Worm (Caenorhabditis elegans): ENCODE data around the gene F11G11.15.

Gene F11G11.15

ce11 chrII:4879629-4880028 lies 5.0 kb downstream of the F11G11.15 start, which contains the start of gene gst-6:
TSS of gene gst-6 (plus strand) at chrII:4879891.
- no peak for TF ChIP-seq F44E2.7 (GFP tag; IDR thresholded peaks at IDR 0.05)
- TF ChIP-seq daf-16 (GFP tag; optimal IDR thresholded peaks at IDR 0.05), result no peak
- peak; percentile 34 for TF ChIP-seq daf-16 (tag; optimal IDR thresholded peaks at IDR 0.05)
- TF ChIP-seq mxl-3 (GFP tag; optimal IDR thresholded peaks at IDR 0.05), result no peak
- no peak for TF ChIP-seq unc-62 (GFP tag; optimal IDR thresholded peaks at IDR 0.05 in 1 of 2)
- TF ChIP-seq unc-62 (tag; optimal IDR thresholded peaks at IDR 0.05), result no peak
- no peak for TF ChIP-seq lin-38 (GFP tag; IDR thresholded peaks at IDR 0.05)
- no peak for TF ChIP-seq T26A8.4 (GFP tag; IDR thresholded peaks at IDR 0.05)
- peak; percentile 41 for TF ChIP-seq nhr-28 (tag; optimal IDR thresholded peaks at IDR 0.05)
- TF ChIP-seq spr-1 (tag; optimal IDR thresholded peaks at IDR 0.05), result no peak
- no peak for TF ChIP-seq Y75B8A.6 (GFP tag; IDR thresholded peaks at IDR 0.05)

- TF ChIP-seq D1046.2 (GFP tag; IDR thresholded peaks at IDR 0.05) (no peak), nhr-41 (GFP tag; IDR thresholded peaks at IDR 0.05) (no peak), ztf-7 (tag; optimal IDR thresholded peaks at IDR 0.05) (peak; percentile 5), php-3 (GFP tag; IDR thresholded peaks at IDR 0.05) (peak; percentile 68), daf-16 (GFP tag; optimal IDR thresholded peaks at IDR 0.05) (no peak), daf-16 (tag; optimal IDR thresholded peaks at IDR 0.05) (peak; percentile 89), spr-3 (GFP tag; optimal IDR thresholded peaks at IDR 0.05) (no peak), dve-1 (tag; optimal IDR thresholded peaks at IDR 0.05; ENCODE audit: insufficient read depth) (peak; percentile 83), F26F4.8 (GFP tag; conservative IDR thresholded peaks at IDR 0.05) (no peak), ZK546.5 (tag; optimal IDR thresholded peaks at IDR 0.05) (no peak), pqm-1 (tag; optimal IDR thresholded peaks at IDR 0.05) (peak; percentile 38), Y105C5A.15 (GFP tag; IDR thresholded peaks at IDR 0.05) (no peak), mdl-1 (tag; optimal IDR thresholded peaks at IDR 0.05) (peak in 1 of 2 experiments; percentile 53), nhr-77 (tag; optimal IDR thresholded peaks at IDR 0.05) (peak; percentile 39), F44E2.7 (GFP tag; IDR thresholded peaks at IDR 0.05) (no peak), ces-1 (GFP tag; optimal IDR thresholded peaks at IDR 0.05) (no peak), dmd-6 (GFP tag; IDR thresholded peaks at IDR 0.05) (peak; percentile 73), mep-1 (tag; optimal IDR thresholded peaks at IDR 0.05) (peak; percentile 28), daf-8 (GFP tag; IDR thresholded peaks at IDR 0.05) (no peak), unc-130 (GFP tag; optimal IDR thresholded peaks at IDR 0.05) (no peak), tra-1 (GFP tag; IDR thresholded peaks at IDR 0.05) (0 out of 2 replicates have a peak, but pooled peaks have one; percentile 20), nhr-6 (tag; optimal IDR thresholded peaks at IDR 0.05) (no peak), nhr-11 (tag; optimal IDR thresholded peaks at IDR 0.05) (peak; percentile 43), nhr-28 (tag; optimal IDR thresholded peaks at IDR 0.05) (peak; percentile 97), mes-2 (tag; optimal IDR thresholded peaks at IDR 0.05; ENCODE audit: poor library complexity, severe bottlenecking) (peak; percentile 18), mxl-3 (GFP tag; optimal IDR thresholded peaks at IDR 0.05) (peak; percentile 95), ceh-44 (GFP tag; IDR thresholded peaks at IDR 0.05) (no peak), set-16 (GFP tag; IDR thresholded peaks at IDR 0.05) (no peak), nhr-76 (tag; optimal IDR thresholded peaks at IDR 0.05) (no peak), unc-62 (GFP tag; optimal IDR thresholded peaks at IDR 0.05 in 1 of 2) (no peak), unc-62 (tag; optimal IDR thresholded peaks at IDR 0.05) (no peak), zfp-3 (GFP tag; conservative IDR thresholded peaks at IDR 0.05) (no peak), hlh-30 (tag; optimal IDR thresholded peaks at IDR 0.05; ENCODE audit: insufficient read depth) (peak; percentile 66), hmg-1.1 (GFP tag; IDR thresholded peaks at IDR 0.05) (peak; percentile 35; the same call in 1 of the 2 replicates), duxl-1 (tag; optimal IDR thresholded peaks at IDR 0.05; ENCODE audit: poor library complexity) (no peak), daf-19 (GFP tag; conservative IDR thresholded peaks at IDR 0.05) (no peak), ZK337.2 (GFP tag; IDR thresholded peaks at IDR 0.05) (no peak), hif-1 (tag; optimal IDR thresholded peaks at IDR 0.05) (peak in 1 of 2 experiments; percentile 11), rbr-2 (tag; optimal IDR thresholded peaks at IDR 0.05) (no peak), nhr-42 (GFP tag; IDR thresholded peaks at IDR 0.05) (no peak), lsy-2 (tag; optimal IDR thresholded peaks at IDR 0.05) (peak in 1 of 2 experiments; percentile 51), dpl-1 (GFP tag; optimal IDR thresholded peaks at IDR 0.05) (no peak), nhr-102 (tag; optimal IDR thresholded peaks at IDR 0.05) (peak; percentile 95), ceh-82 (tag; optimal IDR thresholded peaks at IDR 0.05) (no peak)
These were observed 7.1 kb downstream of the F11G11.15 start, which contains the start of gene gst-7 for ce11 chrII:4881727-4882126. TSS of gene gst-7 (plus strand) at chrII:4882062.

Measured in whole organism, L4 larva.